Worm (Caenorhabditis elegans) whole organism, late embryonic: ENCODE results near the gene C28C12.11.

Experiments used
- C38D4.7 ChIP-seq: fragments of 200-800 bp; sonication (Bioruptor generic); optimal IDR thresholded peaks from 2 replicates; lab custom pipeline; 2018; ENCODE audit warnings: mild to moderate bottlenecking, missing genetic modification characterization, moderate library complexity, missing compliant biosample characterization
- K02D7.2 ChIP-seq: sonication (generic microtip); optimal IDR thresholded peaks from 2 replicates; lab custom pipeline; 2017; ENCODE audit warnings: mild to moderate bottlenecking, missing genetic modification characterization, missing compliant biosample characterization
- K09A11.1 ChIP-seq: sonication (generic microtip); optimal IDR thresholded peaks from 2 replicates; lab custom pipeline; 2017; ENCODE audit warnings: antibody characterized with exemption, mild to moderate bottlenecking, missing genetic modification characterization, missing compliant biosample characterization; ENCODE audit not compliant: insufficient read depth
- Y22D7AL.16 ChIP-seq: sonication (generic microtip); optimal IDR thresholded peaks from 2 replicates; lab custom pipeline; 2016; ENCODE audit warnings: missing genetic modification characterization, missing compliant biosample characterization
- ahr-1 ChIP-seq: sonication (generic microtip); optimal IDR thresholded peaks from 2 replicates; lab custom pipeline; 2016; ENCODE audit warnings: missing genetic modification characterization, missing compliant biosample characterization
- ama-1 ChIP-seq: fragments of 150-350 bp; optimal IDR thresholded peaks from 2 replicates; lab custom pipeline; 2014
- ceh-14 ChIP-seq: sonication (generic microtip); optimal IDR thresholded peaks from 2 replicates; lab custom pipeline; 2016; ENCODE audit warnings: missing genotype, missing genetic modification characterization, missing compliant biosample characterization
- ceh-18 ChIP-seq: sonication (generic microtip); optimal IDR thresholded peaks from 2 replicates; lab custom pipeline; 2016; ENCODE audit warnings: missing genetic modification characterization, missing compliant biosample characterization
- ceh-2 ChIP-seq: sonication (generic microtip); optimal IDR thresholded peaks from 2 replicates; lab custom pipeline; 2016; ENCODE audit warnings: missing genotype, missing genetic modification characterization, missing compliant biosample characterization
- ceh-24 ChIP-seq: sonication (generic microtip); optimal IDR thresholded peaks from 2 replicates; lab custom pipeline; 2016; ENCODE audit warnings: mild to moderate bottlenecking, missing genetic modification characterization, missing compliant biosample characterization
- ceh-30 ChIP-seq: fragments of 150-350 bp; optimal IDR thresholded peaks from 2 replicates; lab custom pipeline; 2014; ENCODE audit warnings: missing biosample characterization, missing genetic modification characterization
- ceh-31 ChIP-seq: sonication (generic microtip); optimal IDR thresholded peaks from 2 replicates; lab custom pipeline; 2016; ENCODE audit warnings: missing genetic modification characterization, missing compliant biosample characterization
- ceh-34 ChIP-seq: sonication (generic microtip); optimal IDR thresholded peaks from 2 replicates; lab custom pipeline; 2016; ENCODE audit warnings: mild to moderate bottlenecking, missing genetic modification characterization, missing compliant biosample characterization
- ceh-48 ChIP-seq: sonication (generic microtip); optimal IDR thresholded peaks from 2 replicates; lab custom pipeline; 2016; ENCODE audit warnings: missing genetic modification characterization, inconsistent platforms, missing compliant biosample characterization
- che-1 ChIP-seq: sonication (generic microtip); optimal IDR thresholded peaks from 2 replicates; lab custom pipeline; 2016; ENCODE audit warnings: mild to moderate bottlenecking, missing genetic modification characterization, missing compliant biosample characterization
- dmd-4 ChIP-seq: sonication (generic microtip); optimal IDR thresholded peaks from 2 replicates; lab custom pipeline; 2016; ENCODE audit warnings: borderline replicate concordance, missing genetic modification characterization, missing compliant biosample characterization
- dve-1 ChIP-seq: sonication (generic microtip); optimal IDR thresholded peaks from 2 replicates; lab custom pipeline; 2017; ENCODE audit warnings: antibody characterized with exemption, mild to moderate bottlenecking, missing genetic modification characterization, missing compliant biosample characterization
- elt-2 ChIP-seq: sonication (generic microtip); optimal IDR thresholded peaks from 2 replicates; lab custom pipeline; 2016; ENCODE audit warnings: missing genetic modification reagents, missing genetic modification characterization, missing compliant biosample characterization
- fax-1 ChIP-seq: sonication (generic microtip); optimal IDR thresholded peaks from 2 replicates; lab custom pipeline; 2016; ENCODE audit warnings: missing genotype, missing genetic modification characterization, missing compliant biosample characterization
- fkh-10 ChIP-seq: fragments of 150-350 bp; optimal IDR thresholded peaks from 2 replicates; lab custom pipeline; 2014; ENCODE audit warnings: missing biosample characterization, missing genetic modification reagents, missing genetic modification characterization
- fkh-6 ChIP-seq: sonication (generic microtip); optimal IDR thresholded peaks from 2 replicates; lab custom pipeline; 2016; ENCODE audit warnings: missing genetic modification characterization, missing compliant biosample characterization
- hlh-13 ChIP-seq: fragments of 200-800 bp; sonication (Bioruptor generic); optimal IDR thresholded peaks from 2 replicates; lab custom pipeline; 2018; ENCODE audit warnings: mild to moderate bottlenecking, missing genetic modification characterization, missing compliant biosample characterization
- hlh-30 ChIP-seq: sonication (generic microtip); optimal IDR thresholded peaks from 2 replicates; lab custom pipeline; 2017; ENCODE audit warnings: antibody characterized with exemption, missing genetic modification characterization, missing compliant biosample characterization; ENCODE audit not compliant: insufficient read depth
- hlh-8 ChIP-seq: sonication (generic microtip); optimal IDR thresholded peaks from 2 replicates; lab custom pipeline; 2016; ENCODE audit warnings: missing genotype, missing genetic modification characterization, missing compliant biosample characterization
- lim-6 ChIP-seq: sonication (generic microtip); optimal IDR thresholded peaks from 2 replicates; lab custom pipeline; 2016; ENCODE audit warnings: missing genetic modification characterization, missing compliant biosample characterization
- madf-2 ChIP-seq: sonication (generic microtip); optimal IDR thresholded peaks from 2 replicates; lab custom pipeline; 2017; ENCODE audit warnings: missing genetic modification characterization, missing compliant biosample characterization
- nfya-1 ChIP-seq: sonication (generic microtip); optimal IDR thresholded peaks from 2 replicates; lab custom pipeline; 2017; ENCODE audit warnings: missing genetic modification characterization, mild to moderate bottlenecking, missing compliant biosample characterization, antibody characterized with exemption, moderate library complexity
- nhr-11 ChIP-seq: fragments of 150-350 bp; optimal IDR thresholded peaks from 2 replicates; lab custom pipeline; 2014; ENCODE audit warnings: missing biosample characterization, missing genetic modification characterization
- nhr-232 ChIP-seq: sonication (generic microtip); optimal IDR thresholded peaks from 2 replicates; lab custom pipeline; 2016; ENCODE audit warnings: missing genetic modification characterization, missing compliant biosample characterization
- pag-3 ChIP-seq: sonication (generic microtip); optimal IDR thresholded peaks from 2 replicates; lab custom pipeline; 2016; ENCODE audit warnings: missing compliant biosample characterization, missing genetic modification characterization, borderline replicate concordance
- pat-9 ChIP-seq: fragments of 200-800 bp; sonication (Bioruptor generic); optimal IDR thresholded peaks from 2 replicates; lab custom pipeline; 2018; ENCODE audit warnings: mild to moderate bottlenecking, missing genetic modification characterization, moderate library complexity, missing compliant biosample characterization
- pha-2 ChIP-seq: sonication (generic microtip); optimal IDR thresholded peaks from 2 replicates; lab custom pipeline; 2017; ENCODE audit warnings: mild to moderate bottlenecking, missing genetic modification characterization, missing compliant biosample characterization
- pqm-1 ChIP-seq: sonication (generic microtip); optimal IDR thresholded peaks from 2 replicates; lab custom pipeline; 2016; ENCODE audit warnings: missing genetic modification characterization, missing compliant biosample characterization
- ref-2 ChIP-seq: sonication (generic microtip); optimal IDR thresholded peaks from 2 replicates; lab custom pipeline; 2016; ENCODE audit warnings: missing genetic modification characterization, missing compliant biosample characterization
- rnt-1 ChIP-seq: sonication (generic microtip); optimal IDR thresholded peaks from 2 replicates; lab custom pipeline; 2016; ENCODE audit warnings: missing genetic modification characterization, missing compliant biosample characterization
- sdc-2 ChIP-seq: sonication (generic microtip); optimal IDR thresholded peaks from 2 replicates; lab custom pipeline; 2016; ENCODE audit warnings: missing genotype, missing genetic modification characterization, missing compliant biosample characterization
- sox-2 ChIP-seq: fragments of 200-800 bp; sonication (Bioruptor generic); IDR thresholded peaks from 2 replicates; pipeline ENCODE4 v1.3.6; 2022; ENCODE audit warnings: missing genetic modification reagents, missing genetic modification characterization, missing compliant biosample characterization
- sox-4 ChIP-seq: sonication (generic microtip); optimal IDR thresholded peaks from 2 replicates; lab custom pipeline; 2017; ENCODE audit warnings: mild to moderate bottlenecking, missing genetic modification characterization, inconsistent platforms, missing compliant biosample characterization
- syd-9 ChIP-seq: sonication (generic microtip); optimal IDR thresholded peaks from 2 replicates; lab custom pipeline; 2016; ENCODE audit warnings: mild to moderate bottlenecking, missing genetic modification characterization, moderate library complexity, missing compliant biosample characterization
- tbx-2 ChIP-seq: sonication (generic microtip); optimal IDR thresholded peaks from 2 replicates; lab custom pipeline; 2016; ENCODE audit warnings: missing genetic modification characterization, missing compliant biosample characterization
- tbx-7 ChIP-seq: sonication (generic microtip); optimal IDR thresholded peaks from 2 replicates; lab custom pipeline; 2016; ENCODE audit warnings: missing genotype, missing genetic modification characterization, missing compliant biosample characterization
- ttx-3 ChIP-seq: sonication (generic microtip); optimal IDR thresholded peaks from 2 replicates; lab custom pipeline; 2016; ENCODE audit warnings: missing genetic modification reagents, missing genetic modification characterization, missing compliant biosample characterization
- unc-3 ChIP-seq, 2 experiments: fragments of 200-800 bp in 1 of 2; sonication (Bioruptor generic) in 1 of 2; sonication (generic microtip) in 1 of 2; conservative IDR thresholded peaks in 1 of 2; optimal IDR thresholded peaks in 1 of 2; 2 replicates each; pipeline versions ENCODE4 v1.3.6 to Lab custom; 2016 to 2022; ENCODE audit warnings: missing compliant biosample characterization in 2 of 2, missing genetic modification characterization in 2 of 2, missing genetic modification reagents in 1 of 2
- unc-42 ChIP-seq: sonication (generic microtip); optimal IDR thresholded peaks from 2 replicates; lab custom pipeline; 2016; ENCODE audit warnings: missing genotype, missing genetic modification characterization, missing compliant biosample characterization
- unc-55 ChIP-seq: sonication (generic microtip); optimal IDR thresholded peaks from 2 replicates; lab custom pipeline; 2017; ENCODE audit warnings: missing biosample characterization, missing genetic modification reagents, missing genetic modification characterization
- unc-86 ChIP-seq: sonication (generic microtip); optimal IDR thresholded peaks from 2 replicates; lab custom pipeline; 2016; ENCODE audit warnings: missing genetic modification characterization, missing compliant biosample characterization
- zip-5 ChIP-seq: sonication (generic microtip); optimal IDR thresholded peaks from 2 replicates; lab custom pipeline; 2016; ENCODE audit warnings: missing genetic modification characterization, missing compliant biosample characterization
- ztf-16 ChIP-seq: sonication (generic microtip); optimal IDR thresholded peaks from 2 replicates; lab custom pipeline; 2017; ENCODE audit warnings: missing genetic modification characterization, missing compliant biosample characterization

C28C12.11 gene

ce11 chrIV:8431567-8432458 is 42.0 kb upstream of the C28C12.11 start:
- TF ChIP-seq ceh-30 (tag; lab: Kevin White, UChicago) (no peak), pha-2 (tag; lab: Kevin White, UChicago) (peak; percentile 35), Y22D7AL.16 (tag; lab: Kevin White, UChicago) (no peak), sox-4 (no peak), hlh-30 (tag; lab: Kevin White, UChicago) (peak; percentile 82), ceh-18 (tag; lab: Kevin White, UChicago) (peak; percentile 52), tbx-7 (no peak), lim-6 (no peak), unc-3 (GFP tag; conservative IDR thresholded peaks at IDR 0.05; lab: Robert Waterston, UW) (0 out of 2 replicates have a peak, but pooled peaks have one; percentile 27), unc-3 (tag; optimal IDR thresholded peaks at IDR 0.05; lab: Kevin White, UChicago) (no peak), unc-86 (tag; lab: Kevin White, UChicago) (no peak), ama-1 (lab: Kevin White, UChicago) (peak; percentile 87), ceh-48 (tag; lab: Kevin White, UChicago) (peak; percentile 72), ceh-31 (tag; lab: Kevin White, UChicago) (peak; percentile 68), nfya-1 (tag; lab: Kevin White, UChicago) (peak; percentile 99), dve-1 (peak; percentile 27), ceh-34 (tag; lab: Kevin White, UChicago) (peak; percentile 2), hlh-13 (GFP tag; lab: Kevin White, UChicago) (peak; percentile 19), unc-55 (GFP tag; lab: Kevin White, UChicago) (peak; percentile 51), hlh-8 (no peak), nhr-11 (tag; lab: Kevin White, UChicago) (peak; percentile 22), ztf-16 (tag; lab: Kevin White, UChicago) (no peak), tbx-2 (tag; lab: Kevin White, UChicago) (peak; percentile 76), rnt-1 (tag; lab: Kevin White, UChicago) (no peak), fax-1 (tag; lab: Kevin White, UChicago) (no peak), unc-42 (tag; lab: Kevin White, UChicago) (peak; percentile 51), nhr-232 (tag; lab: Kevin White, UChicago) (no peak), pag-3 (tag; lab: Kevin White, UChicago) (no peak), che-1 (tag; lab: Kevin White, UChicago) (peak; percentile 6), madf-2 (tag; lab: Kevin White, UChicago) (no peak), dmd-4 (peak; percentile 17), K02D7.2 (tag; lab: Kevin White, UChicago) (no peak), sox-2 (GFP tag; lab: Robert Waterston, UW) (no peak), ceh-14 (tag; lab: Kevin White, UChicago) (peak; percentile 48), K09A11.1 (tag; lab: Kevin White, UChicago) (no peak)

- no peak for TF ChIP-seq fkh-6 (tag; lab: Kevin White, UChicago)
- TF ChIP-seq ceh-24 (tag; lab: Kevin White, UChicago): no peak
- TF ChIP-seq K09A11.1 (tag; lab: Kevin White, UChicago): peak; percentile 50
- peak; percentile 37 for TF ChIP-seq syd-9 (tag; lab: Kevin White, UChicago)
- TF ChIP-seq fax-1 (tag; lab: Kevin White, UChicago): no peak
- no peak for TF ChIP-seq sdc-2 (tag; lab: Kevin White, UChicago)
- peak; percentile 26 for TF ChIP-seq fkh-10 (GFP tag; lab: Kevin White, UChicago)
- TF ChIP-seq unc-86 (tag; lab: Kevin White, UChicago): peak; percentile 7
- TF ChIP-seq ceh-2: peak; percentile 1
- no peak for TF ChIP-seq zip-5 (tag; lab: Kevin White, UChicago)
- no peak for TF ChIP-seq C38D4.7 (GFP tag; lab: Kevin White, UChicago)
- TF ChIP-seq hlh-30 (tag; lab: Kevin White, UChicago): peak; percentile 95
- no peak for TF ChIP-seq ahr-1 (tag; lab: Kevin White, UChicago)
- no peak for TF ChIP-seq sox-2 (GFP tag; lab: Robert Waterston, UW)
- peak; percentile 72 for TF ChIP-seq ceh-31 (tag; lab: Kevin White, UChicago)
- TF ChIP-seq ttx-3 (tag; lab: Kevin White, UChicago): no peak
- TF ChIP-seq hlh-13 (GFP tag; lab: Kevin White, UChicago): no peak
- TF ChIP-seq madf-2 (tag; lab: Kevin White, UChicago): peak; percentile 31
- peak; percentile 65 for TF ChIP-seq tbx-2 (tag; lab: Kevin White, UChicago)
- TF ChIP-seq pqm-1 (tag; lab: Kevin White, UChicago): no peak
- TF ChIP-seq pat-9: peak; percentile 41
- TF ChIP-seq ref-2 (tag; lab: Kevin White, UChicago): peak; percentile 91
- TF ChIP-seq elt-2 (tag; lab: Kevin White, UChicago): peak; percentile 52
- TF ChIP-seq dmd-4: no peak
- TF ChIP-seq ztf-16 (tag; lab: Kevin White, UChicago): no peak
These were observed 41.1 kb upstream of the C28C12.11 start, which contains the start of the genes T26A8.4 and pdtf-1 for ce11 chrIV:8432709-8433108. T26A8.4 (minus strand) TSS chrIV:8432893. pdtf-1 (plus strand) TSS chrIV:8433038.
